Worm (Caenorhabditis elegans): ENCODE results near the gene F57B1.1.

Gene F57B1.1

ce11 chrV:13195548-13195947 lies at the start of gene F57B1.1:
Gene F57B1.1, minus strand, starts transcription at chrV:13195648.
- no peak for TF ChIP-seq pqm-1 (tag; optimal IDR thresholded peaks at IDR 0.05)
- TF ChIP-seq ceh-28 (tag; optimal IDR thresholded peaks at IDR 0.05): no peak
- TF ChIP-seq jun-1 (tag; optimal IDR thresholded peaks at IDR 0.05): no peak
- no peak for TF ChIP-seq daf-12 (tag; optimal IDR thresholded peaks at IDR 0.05)
- TF ChIP-seq fkh-10 (GFP tag; optimal IDR thresholded peaks at IDR 0.05): no peak
- no peak for TF ChIP-seq nhr-43 (tag; optimal IDR thresholded peaks at IDR 0.05; ENCODE audit: poor library complexity, severe bottlenecking)
- no peak for TF ChIP-seq zag-1 (tag; optimal IDR thresholded peaks at IDR 0.05)
- no peak for TF ChIP-seq ZK546.5 (tag; optimal IDR thresholded peaks at IDR 0.05)
- TF ChIP-seq eor-1 (tag; optimal IDR thresholded peaks at IDR 0.05): no peak
- TF ChIP-seq mml-1 (tag; optimal IDR thresholded peaks at IDR 0.05): no peak
- TF ChIP-seq elt-3 (tag; optimal IDR thresholded peaks at IDR 0.05): no peak

- no peak for TF ChIP-seq snpc-4 (tag; optimal IDR thresholded peaks at IDR 0.05)
- no peak for TF ChIP-seq lin-15B (tag; optimal IDR thresholded peaks at IDR 0.05)
- no peak for TF ChIP-seq ztf-11 (tag; optimal IDR thresholded peaks at IDR 0.05)
- TF ChIP-seq aly-2 (tag; optimal IDR thresholded peaks at IDR 0.05): no peak
- TF ChIP-seq nhr-25 (tag; optimal IDR thresholded peaks at IDR 0.05): peak; percentile 43
- TF ChIP-seq nhr-43 (tag; optimal IDR thresholded peaks at IDR 0.05; ENCODE audit: poor library complexity, severe bottlenecking): peak; percentile 77
- TF ChIP-seq sea-2 (GFP tag; optimal IDR thresholded peaks at IDR 0.05): no peak
- no peak for TF ChIP-seq fkh-2 (tag; optimal IDR thresholded peaks at IDR 0.05)
- TF ChIP-seq eor-1 (tag; optimal IDR thresholded peaks at IDR 0.05): no peak
- TF ChIP-seq pqm-1 (tag; optimal IDR thresholded peaks at IDR 0.05): no peak
- no peak for TF ChIP-seq nhr-11 (tag; optimal IDR thresholded peaks at IDR 0.05)
- TF ChIP-seq fos-1 (tag; optimal IDR thresholded peaks at IDR 0.05): no peak
- peak; percentile 52 for TF ChIP-seq pha-4 (tag; optimal IDR thresholded peaks at IDR 0.05)
- no peak for TF ChIP-seq unc-62 (GFP tag; optimal IDR thresholded peaks at IDR 0.05)
- TF ChIP-seq egl-27 (tag; optimal IDR thresholded peaks at IDR 0.05): no peak
- peak; percentile 49 for TF ChIP-seq nhr-23 (tag; optimal IDR thresholded peaks at IDR 0.05)
- TF ChIP-seq hmg-11 (tag; optimal IDR thresholded peaks at IDR 0.05): no peak
- TF ChIP-seq nhr-28 (tag; optimal IDR thresholded peaks at IDR 0.05): no peak
- TF ChIP-seq lsy-12 (tag; optimal IDR thresholded peaks at IDR 0.05): no peak
These were observed 47.8 kb upstream of the F57B1.1 start for ce11 chrV:13243205-13243604.

ce11 chrV:13236507-13236906 lies 41.1 kb upstream of the F57B1.1 start, which contains the start of gene dmd-10:
Gene dmd-10, minus strand, starts transcription at chrV:13236607.
- TF ChIP-seq egl-5 (tag; optimal IDR thresholded peaks at IDR 0.05) (no peak), elt-1 (tag; optimal IDR thresholded peaks at IDR 0.05) (no peak), nhr-43 (tag; optimal IDR thresholded peaks at IDR 0.05; ENCODE audit: poor library complexity, severe bottlenecking) (no peak), ztf-11 (tag; optimal IDR thresholded peaks at IDR 0.05) (no peak), ceh-9 (tag; optimal IDR thresholded peaks at IDR 0.05) (no peak), fkh-10 (GFP tag; optimal IDR thresholded peaks at IDR 0.05) (no peak), nhr-67 (tag; optimal IDR thresholded peaks at IDR 0.05) (no peak), fos-1 (tag; optimal IDR thresholded peaks at IDR 0.05) (no peak)

- no peak for TF ChIP-seq nhr-23 (tag; optimal IDR thresholded peaks at IDR 0.05)
- no peak for TF ChIP-seq ceh-28 (tag; optimal IDR thresholded peaks at IDR 0.05)
- no peak for TF ChIP-seq unc-62 (GFP tag; optimal IDR thresholded peaks at IDR 0.05)
- TF ChIP-seq daf-12 (tag; optimal IDR thresholded peaks at IDR 0.05): no peak
- no peak for TF ChIP-seq zag-1 (tag; optimal IDR thresholded peaks at IDR 0.05)
These were observed 39.9 kb upstream of the F57B1.1 start for ce11 chrV:13235313-13235712.

ce11 chrV:13229538-13229937 lies 34.1 kb upstream of the F57B1.1 start:
- no peak for TF ChIP-seq mdl-1 (tag; optimal IDR thresholded peaks at IDR 0.05)
- no peak for TF ChIP-seq ceh-28 (tag; optimal IDR thresholded peaks at IDR 0.05)
- no peak for TF ChIP-seq egl-27 (tag; optimal IDR thresholded peaks at IDR 0.05)
- no peak for TF ChIP-seq nhr-25 (tag; optimal IDR thresholded peaks at IDR 0.05)
- no peak for TF ChIP-seq nhr-237 (tag; optimal IDR thresholded peaks at IDR 0.05)
- TF ChIP-seq skn-1 (tag; optimal IDR thresholded peaks at IDR 0.05): no peak

Data from whole organism, L3 larva.